Fruit fly (Drosophila melanogaster) whole organism, prepupa: Measurements from ENCODE around the gene Nepl3.

Experiments
- CG6854 ChIP-seq: fragments of 200-800 bp; sonication (Bioruptor generic); optimal IDR thresholded peaks from 2 replicates; lab custom pipeline; 2017; ENCODE audit warnings: missing biosample characterization, mild to moderate bottlenecking, missing genetic modification characterization
- CG8119 ChIP-seq: fragments of 200-800 bp; sonication (Bioruptor generic); IDR thresholded peaks from 3 replicates; pipeline ENCODE4 v1.3.6; 2022; ENCODE audit warnings: missing biosample characterization, missing genetic modification characterization
- esn ChIP-seq: fragments of 200-800 bp; sonication (Bioruptor generic); optimal IDR thresholded peaks from 2 replicates; lab custom pipeline; 2016; ENCODE audit warnings: missing biosample characterization, mild to moderate bottlenecking, missing genetic modification characterization, moderate library complexity

- TF ChIP-seq esn (GFP tag; lab: Kevin White, UChicago) (no peak), CG8119 (GFP tag; lab: Robert Waterston, UW) (no peak), CG6854 (GFP tag; lab: Kevin White, UChicago) (no peak)
These were observed 42.5 kb upstream of the Nepl3 start, which contains the start of gene Msp300 for dm6 chr2L:5100577-5100976.
